Worm (Caenorhabditis elegans): ENCODE measurements around the gene K09F6.9.

K09F6.9 gene

ce11 chrII:2306741-2307140, 24.2 kb upstream of the K09F6.9 start, which contains the start of gene B0281.3:
TSS of gene B0281.3 (plus strand) at chrII:2307041.
- TF ChIP-seq lsy-2 (tag; optimal IDR thresholded peaks at IDR 0.05) (no peak), ztf-4 (tag; optimal IDR thresholded peaks at IDR 0.05) (no peak)

ce11 chrII:2305507-2305906, 23.0 kb upstream of the K09F6.9 start:
- TF ChIP-seq gmeb-1 (tag; optimal IDR thresholded peaks at IDR 0.05) (no peak), snpc-4 (tag; optimal IDR thresholded peaks at IDR 0.05) (no peak), unc-62 (GFP tag; optimal IDR thresholded peaks at IDR 0.05) (no peak), fos-1 (tag; optimal IDR thresholded peaks at IDR 0.05) (peak; percentile 62), nhr-23 (tag; optimal IDR thresholded peaks at IDR 0.05) (no peak)

- TF ChIP-seq peb-1 (tag; optimal IDR thresholded peaks at IDR 0.05) (no peak), sma-9 (GFP tag; optimal IDR thresholded peaks at IDR 0.05) (no peak), sma-9 (tag; optimal IDR thresholded peaks at IDR 0.05) (no peak), ama-1 (optimal IDR thresholded peaks at IDR 0.05) (no peak), nhr-11 (tag; optimal IDR thresholded peaks at IDR 0.05) (no peak), sma-3 (GFP tag; optimal IDR thresholded peaks at IDR 0.05) (no peak), nhr-23 (tag; optimal IDR thresholded peaks at IDR 0.05) (no peak), lin-13 (GFP tag; optimal IDR thresholded peaks at IDR 0.05) (no peak), gmeb-1 (tag; optimal IDR thresholded peaks at IDR 0.05) (no peak), ztf-11 (tag; optimal IDR thresholded peaks at IDR 0.05) (no peak), mab-5 (tag; optimal IDR thresholded peaks at IDR 0.05) (no peak), elt-1 (tag; optimal IDR thresholded peaks at IDR 0.05) (no peak), ZK546.5 (tag; optimal IDR thresholded peaks at IDR 0.05) (no peak)
Observed at ce11 chrII:2304575-2304974, 22.1 kb upstream of the K09F6.9 start.

ce11 chrII:2302330-2302729, 19.8 kb upstream of the K09F6.9 start, which contains the start of gene B0281.6:
TSS of gene B0281.6 (minus strand) at chrII:2302430.
- no peak for TF ChIP-seq mbf-1 (tag; optimal IDR thresholded peaks at IDR 0.05)
- no peak for TF ChIP-seq nhr-10 (tag; optimal IDR thresholded peaks at IDR 0.05)
- no peak for TF ChIP-seq ama-1 (optimal IDR thresholded peaks at IDR 0.05)
- no peak for TF ChIP-seq unc-39 (tag; optimal IDR thresholded peaks at IDR 0.05)
- TF ChIP-seq alr-1 (tag; optimal IDR thresholded peaks at IDR 0.05) = no peak
- no peak for TF ChIP-seq ztf-11 (tag; optimal IDR thresholded peaks at IDR 0.05)
- TF ChIP-seq skn-1 (tag; optimal IDR thresholded peaks at IDR 0.05) = no peak
- no peak for TF ChIP-seq nhr-77 (tag; optimal IDR thresholded peaks at IDR 0.05)
- no peak for TF ChIP-seq crh-2 (tag; optimal IDR thresholded peaks at IDR 0.05)
- no peak for TF ChIP-seq snpc-4 (tag; optimal IDR thresholded peaks at IDR 0.05)
- no peak for TF ChIP-seq mab-5 (tag; optimal IDR thresholded peaks at IDR 0.05)
- TF ChIP-seq sma-9 (GFP tag; optimal IDR thresholded peaks at IDR 0.05) = no peak
- TF ChIP-seq sma-9 (tag; optimal IDR thresholded peaks at IDR 0.05) = no peak
- no peak for TF ChIP-seq nhr-21 (tag; optimal IDR thresholded peaks at IDR 0.05)
- no peak for TF ChIP-seq egl-27 (tag; optimal IDR thresholded peaks at IDR 0.05)
- no peak for TF ChIP-seq dmd-4 (tag; optimal IDR thresholded peaks at IDR 0.05)
- TF ChIP-seq unc-62 (GFP tag; optimal IDR thresholded peaks at IDR 0.05) = no peak
- no peak for TF ChIP-seq nhr-6 (tag; optimal IDR thresholded peaks at IDR 0.05)
- no peak for TF ChIP-seq elt-1 (tag; optimal IDR thresholded peaks at IDR 0.05)

- TF ChIP-seq skn-1 (tag; optimal IDR thresholded peaks at IDR 0.05) (no peak), Y55F3AM.14 (GFP tag; optimal IDR thresholded peaks at IDR 0.05) (no peak), mab-5 (tag; optimal IDR thresholded peaks at IDR 0.05) (no peak), zag-1 (tag; optimal IDR thresholded peaks at IDR 0.05) (no peak), alr-1 (tag; optimal IDR thresholded peaks at IDR 0.05) (no peak), mdl-1 (tag; optimal IDR thresholded peaks at IDR 0.05) (no peak), R02D3.7 (tag; optimal IDR thresholded peaks at IDR 0.05) (no peak), aly-2 (tag; optimal IDR thresholded peaks at IDR 0.05) (no peak)
Observed at ce11 chrII:2300861-2301260, 18.4 kb upstream of the K09F6.9 start, which contains the start of gene B0281.5. TSS of gene B0281.5 (minus strand) at chrII:2300961.

- no peak for TF ChIP-seq ztf-11 (tag; optimal IDR thresholded peaks at IDR 0.05)
Observed at ce11 chrII:2298742-2299141, 16.2 kb upstream of the K09F6.9 start, which contains the start of gene B0281.4. TSS of gene B0281.4 (minus strand) at chrII:2298842.
